Fruit fly (Drosophila melanogaster): ENCODE data around the gene Scsalpha2.

Scsalpha2 gene

dm6 chr3R:19467464-19467863 lies 4.6 kb upstream of the Scsalpha2 start (continued):
- TF ChIP-seq zen (tag; optimal IDR thresholded peaks at IDR 0.05), result no peak
- no peak for TF ChIP-seq CG17829 (tag; optimal IDR thresholded peaks at IDR 0.05)
- no peak for TF ChIP-seq amos (GFP tag; IDR thresholded peaks at IDR 0.05; ENCODE audit: partially characterized antibody)
- no peak for TF ChIP-seq CHES-1-like (GFP tag; optimal IDR thresholded peaks at IDR 0.05)
- TF ChIP-seq CG8290 (GFP tag; optimal IDR thresholded peaks at IDR 0.05), result no peak
- TF ChIP-seq CG8290 (tag; optimal IDR thresholded peaks at IDR 0.05), result peak in 1 of 2 experiments; percentile 45
- TF ChIP-seq ftz-f1 (GFP tag; optimal IDR thresholded peaks at IDR 0.05), result no peak
- TF ChIP-seq CG12942 (GFP tag; optimal IDR thresholded peaks at IDR 0.05), result peak; percentile 18
- TF ChIP-seq CG7556 (GFP tag; optimal IDR thresholded peaks at IDR 0.05), result no peak
- no peak for TF ChIP-seq zfh2 (GFP tag; optimal IDR thresholded peaks at IDR 0.05)
- no peak for TF ChIP-seq ro (GFP tag; IDR thresholded peaks at IDR 0.05)
- peak; percentile 19 for TF ChIP-seq CG16863 (GFP tag; optimal IDR thresholded peaks at IDR 0.05)
- TF ChIP-seq D19B (GFP tag; optimal IDR thresholded peaks at IDR 0.05), result no peak
- no peak for TF ChIP-seq emc (GFP tag; optimal IDR thresholded peaks at IDR 0.05)
- TF ChIP-seq dpn (GFP tag; optimal IDR thresholded peaks at IDR 0.05), result no peak
- TF ChIP-seq ci (GFP tag; IDR thresholded peaks at IDR 0.05), result peak; percentile 74; the same call in 2 of the 3 replicates
- no peak for TF ChIP-seq pan (optimal IDR thresholded peaks at IDR 0.05)
- TF ChIP-seq pan (GFP tag; optimal IDR thresholded peaks at IDR 0.05 in 1 of 2, IDR thresholded peaks at IDR 0.05 in 1 of 2), result no peak
- TF ChIP-seq hth (optimal IDR thresholded peaks at IDR 0.05), result no peak
- no peak for TF ChIP-seq CG13775 (GFP tag; optimal IDR thresholded peaks at IDR 0.05)
- peak; percentile 38; the same call in 1 of the 2 replicates for TF ChIP-seq CG14441 (GFP tag; IDR thresholded peaks at IDR 0.05)
- TF ChIP-seq CG1529 (GFP tag; optimal IDR thresholded peaks at IDR 0.05), result no peak
- TF ChIP-seq pho (GFP tag; optimal IDR thresholded peaks at IDR 0.05), result no peak
- no peak for TF ChIP-seq aop (GFP tag; IDR thresholded peaks at IDR 0.05)
- peak; percentile 59 for TF ChIP-seq Med (GFP tag)
- TF ChIP-seq da (GFP tag; optimal IDR thresholded peaks at IDR 0.05), result no peak
- TF ChIP-seq eve (GFP tag; optimal IDR thresholded peaks at IDR 0.05), result peak in 1 of 2 experiments; percentile 59
- no peak for TF ChIP-seq CG3995 (GFP tag; optimal IDR thresholded peaks at IDR 0.05)
- no peak for TF ChIP-seq CG43689 (GFP tag; IDR thresholded peaks at IDR 0.05)
- no peak for TF ChIP-seq chinmo (GFP tag; IDR thresholded peaks at IDR 0.05; ENCODE audit: partially characterized antibody)
- TF ChIP-seq vnd (GFP tag; IDR thresholded peaks at IDR 0.05; ENCODE audit: partially characterized antibody), result no peak
- peak; percentile 59 for TF ChIP-seq Sox100B (GFP tag; optimal IDR thresholded peaks at IDR 0.05)
- no peak for TF ChIP-seq usp (GFP tag; optimal IDR thresholded peaks at IDR 0.05)
- peak; percentile 23 for TF ChIP-seq Vsx1 (GFP tag; optimal IDR thresholded peaks at IDR 0.05)
- TF ChIP-seq sqz (GFP tag; optimal IDR thresholded peaks at IDR 0.05), result no peak
- 0 out of 3 replicates have a peak, but pooled peaks have one; percentile 40 for TF ChIP-seq so (GFP tag; IDR thresholded peaks at IDR 0.05)
- no peak for TF ChIP-seq stc (GFP tag; IDR thresholded peaks at IDR 0.05)
- TF ChIP-seq lov (optimal IDR thresholded peaks at IDR 0.05), result no peak
- no peak for TF ChIP-seq lov (GFP tag; IDR thresholded peaks at IDR 0.05)
- TF ChIP-seq Awh (GFP tag; IDR thresholded peaks at IDR 0.05), result peak; percentile 62
- no peak for TF ChIP-seq dm (GFP tag; optimal IDR thresholded peaks at IDR 0.05)
- TF ChIP-seq CG30403 (GFP tag; optimal IDR thresholded peaks at IDR 0.05), result no peak
- no peak for TF ChIP-seq CG14667 (GFP tag; IDR thresholded peaks at IDR 0.05)
- TF ChIP-seq CG18619 (GFP tag; optimal IDR thresholded peaks at IDR 0.05), result no peak
- no peak for TF ChIP-seq CG9876 (GFP tag; optimal IDR thresholded peaks at IDR 0.05)
- TF ChIP-seq gsb-n (tag; optimal IDR thresholded peaks at IDR 0.05), result no peak
- TF ChIP-seq Drgx (GFP tag; IDR thresholded peaks at IDR 0.05), result 0 out of 2 replicates have a peak, but pooled peaks have one; percentile 20
- TF ChIP-seq crp (GFP tag; optimal IDR thresholded peaks at IDR 0.05), result no peak
- no peak for TF ChIP-seq mirr (GFP tag; optimal IDR thresholded peaks at IDR 0.05)
- no peak for TF ChIP-seq Dfd (GFP tag; optimal IDR thresholded peaks at IDR 0.05)
- no peak for TF ChIP-seq CG15696 (tag; optimal IDR thresholded peaks at IDR 0.05)
- no peak for TF ChIP-seq Elba2 (GFP tag; optimal IDR thresholded peaks at IDR 0.05)
- TF ChIP-seq ac (GFP tag; optimal IDR thresholded peaks at IDR 0.05), result no peak

All from whole organism, embryonic.